Fruit fly (Drosophila melanogaster) whole organism, embryonic: Measurements from ENCODE around the gene RpL8.

Experiments
- B-H2 ChIP-seq: fragments of 200-800 bp; sonication (Bioruptor generic); optimal IDR thresholded peaks from 2 replicates; lab custom pipeline; 2018; ENCODE audit warnings: missing biosample characterization, mild to moderate bottlenecking, missing genetic modification characterization
- CG10366 ChIP-seq: fragments of 200-800 bp; sonication (Bioruptor generic); IDR thresholded peaks from 2 replicates; pipeline ENCODE4 v1.3.6; 2022; ENCODE audit warnings: missing biosample characterization, missing genetic modification characterization
- CG10543 ChIP-seq: fragments of 200-800 bp; sonication (Bioruptor generic); optimal IDR thresholded peaks from 3 replicates; lab custom pipeline; 2017; ENCODE audit warnings: missing biosample characterization, mild to moderate bottlenecking, missing genetic modification characterization, moderate library complexity
- CG11247 ChIP-seq: fragments of 200-800 bp; sonication (Bioruptor generic); IDR thresholded peaks from 2 replicates; pipeline ENCODE4 v1.3.6; 2022; ENCODE audit warnings: missing biosample characterization, missing genetic modification characterization
- CG14050 ChIP-seq: fragments of 200-800 bp; sonication (Bioruptor generic); IDR thresholded peaks from 3 replicates; pipeline ENCODE4 v1.3.6; 2022; ENCODE audit warnings: missing biosample characterization, missing genetic modification characterization
- CG15514 ChIP-seq: fragments of 200-800 bp; sonication (Bioruptor generic); optimal IDR thresholded peaks from 3 replicates; lab custom pipeline; 2017; ENCODE audit warnings: missing biosample characterization, missing genetic modification characterization, mild to moderate bottlenecking, moderate library complexity, missing genetic modification reagents
- CG1603 ChIP-seq: fragments of 200-800 bp; sonication (Bioruptor generic); optimal IDR thresholded peaks from 2 replicates; lab custom pipeline; 2019; ENCODE audit warnings: missing biosample characterization, mild to moderate bottlenecking, missing genetic modification characterization, moderate library complexity
- CG18262 ChIP-seq: fragments of 200-800 bp; optimal IDR thresholded peaks from 3 replicates; lab custom pipeline; 2019; ENCODE audit warnings: missing biosample characterization, mild to moderate bottlenecking, missing genetic modification characterization, moderate library complexity
- CG3163 ChIP-seq: fragments of 200-800 bp; sonication (Bioruptor generic); optimal IDR thresholded peaks from 3 replicates; lab custom pipeline; 2016; ENCODE audit warnings: missing biosample characterization, missing genetic modification characterization
- CG33557 ChIP-seq: fragments of 200-800 bp; sonication (Bioruptor generic); optimal IDR thresholded peaks from 2 replicates; lab custom pipeline; 2019; ENCODE audit warnings: missing biosample characterization, mild to moderate bottlenecking, missing genetic modification characterization, moderate library complexity
- CG42726 ChIP-seq: fragments of 200-800 bp; sonication (Bioruptor generic); IDR thresholded peaks from 2 replicates; pipeline ENCODE4 v1.3.6; 2022; ENCODE audit warnings: missing biosample characterization, missing genetic modification characterization; ENCODE audit not compliant: partially characterized antibody
- CG7987 ChIP-seq: fragments of 200-800 bp; sonication (Bioruptor generic); optimal IDR thresholded peaks from 2 replicates; lab custom pipeline; 2018; ENCODE audit warnings: missing biosample characterization, mild to moderate bottlenecking, missing genetic modification characterization, moderate library complexity
- CHES-1-like ChIP-seq: fragments of 200-800 bp; sonication (Bioruptor generic); optimal IDR thresholded peaks from 2 replicates; lab custom pipeline; 2016; ENCODE audit warnings: missing biosample characterization, missing genetic modification characterization
- Camta ChIP-seq: fragments of 200-800 bp; sonication (Bioruptor generic); optimal IDR thresholded peaks from 2 replicates; lab custom pipeline; 2016; ENCODE audit warnings: missing biosample characterization, missing genetic modification characterization
- D19A ChIP-seq: fragments of 200-800 bp; optimal IDR thresholded peaks from 3 replicates; lab custom pipeline; 2019; ENCODE audit warnings: missing biosample characterization, mild to moderate bottlenecking, missing genetic modification characterization, moderate library complexity
- Eip74EF ChIP-seq, 2 experiments: fragments of 200-800 bp in 1 of 2; fragments of >200 bp in 1 of 2; sonication (Bioruptor generic) in 1 of 2; optimal IDR thresholded peaks; 2 replicates each; lab custom pipeline; 2017 to 2019; ENCODE audit warnings: missing biosample characterization in 2 of 2, missing genetic modification characterization in 2 of 2, mild to moderate bottlenecking in 1 of 2, moderate library complexity in 1 of 2
- Ets97D ChIP-seq: fragments of 200-800 bp; sonication (Bioruptor generic); optimal IDR thresholded peaks from 3 replicates; lab custom pipeline; 2016; ENCODE audit warnings: missing biosample characterization, missing genetic modification characterization
- HLH3B ChIP-seq: fragments of 200-800 bp; sonication (Bioruptor generic); IDR thresholded peaks from 2 replicates; pipeline ENCODE4 v1.3.6; 2022; ENCODE audit warnings: missing biosample characterization, missing genetic modification characterization
- Hand ChIP-seq: fragments of 200-800 bp; sonication (Bioruptor generic); optimal IDR thresholded peaks from 2 replicates; lab custom pipeline; 2017; ENCODE audit warnings: mild to moderate bottlenecking, missing biosample characterization, missing genetic modification reagents, missing genetic modification characterization
- MESR4 ChIP-seq: fragments of 200-800 bp; sonication (Bioruptor generic); optimal IDR thresholded peaks from 2 replicates; lab custom pipeline; 2018; ENCODE audit warnings: missing biosample characterization, mild to moderate bottlenecking, missing genetic modification characterization, moderate library complexity
- Med ChIP-seq: fragments of 200-800 bp; sonication (Bioruptor generic); peaks from one replicate; lab custom pipeline; 2016; ENCODE audit warnings: missing biosample characterization, missing genetic modification characterization, mild to moderate bottlenecking, inconsistent platforms, moderate library complexity
- Meics ChIP-seq: fragments of 200-800 bp; sonication (Bioruptor generic); optimal IDR thresholded peaks from 2 replicates; lab custom pipeline; 2017; ENCODE audit warnings: missing biosample characterization, mild to moderate bottlenecking, missing genetic modification characterization
- Myb ChIP-seq: fragments of 200-800 bp; sonication (Bioruptor generic); optimal IDR thresholded peaks from 2 replicates; lab custom pipeline; 2016; ENCODE audit warnings: missing biosample characterization, missing genetic modification characterization
- NK7.1 ChIP-seq: fragments of 200-800 bp; sonication (Bioruptor generic); optimal IDR thresholded peaks from 3 replicates; lab custom pipeline; 2016; ENCODE audit warnings: missing biosample characterization, missing genetic modification characterization
- Nf-YC ChIP-seq: fragments of 200-800 bp; optimal IDR thresholded peaks from 3 replicates; lab custom pipeline; 2019; ENCODE audit warnings: missing biosample characterization, mild to moderate bottlenecking, missing genetic modification characterization, moderate library complexity
- bowl ChIP-seq: fragments of 200-800 bp; sonication (Bioruptor generic); IDR thresholded peaks from 2 replicates; pipeline ENCODE4 v1.3.6; 2022; ENCODE audit warnings: missing biosample characterization, missing genetic modification characterization
- cas ChIP-seq: fragments of 200-800 bp; sonication (Bioruptor generic); IDR thresholded peaks from 2 replicates; pipeline ENCODE4 v1.3.6; 2022; ENCODE audit warnings: missing biosample characterization, missing genetic modification characterization
- cg ChIP-seq: fragments of 200-800 bp; sonication (Bioruptor generic); optimal IDR thresholded peaks from 3 replicates; lab custom pipeline; 2019; ENCODE audit warnings: missing biosample characterization, mild to moderate bottlenecking, missing genetic modification characterization, moderate library complexity
- danr ChIP-seq: fragments of 200-800 bp; sonication (Bioruptor generic); IDR thresholded peaks from 2 replicates; pipeline ENCODE4 v1.3.6; 2022; ENCODE audit warnings: missing biosample characterization, missing genetic modification characterization
- dmrt99B ChIP-seq: fragments of 200-800 bp; sonication (Bioruptor generic); optimal IDR thresholded peaks from 2 replicates; lab custom pipeline; 2018; ENCODE audit warnings: missing biosample characterization, mild to moderate bottlenecking, missing genetic modification characterization, moderate library complexity
- exex ChIP-seq: fragments of 200-800 bp; sonication (Bioruptor generic); optimal IDR thresholded peaks from 4 replicates; lab custom pipeline; 2018; ENCODE audit warnings: missing biosample characterization, mild to moderate bottlenecking, missing genetic modification characterization, moderate library complexity
- eyg ChIP-seq: fragments of 200-800 bp; sonication (Bioruptor generic); optimal IDR thresholded peaks from 3 replicates; lab custom pipeline; 2016; ENCODE audit warnings: missing biosample characterization, missing genetic modification characterization
- gcm ChIP-seq: fragments of 200-800 bp; sonication (Bioruptor generic); optimal IDR thresholded peaks from 2 replicates; lab custom pipeline; 2019; ENCODE audit warnings: missing biosample characterization, mild to moderate bottlenecking, missing genetic modification characterization, moderate library complexity
- gro ChIP-seq: fragments of 200-800 bp; sonication (Bioruptor generic); optimal IDR thresholded peaks from 2 replicates; lab custom pipeline; 2016; ENCODE audit warnings: missing biosample characterization, missing genetic modification characterization
- hkb ChIP-seq, 2 experiments: fragments of 200-800 bp in 1 of 2; fragments of >200 bp in 1 of 2; sonication (Bioruptor generic) in 1 of 2; IDR thresholded peaks in 1 of 2; optimal IDR thresholded peaks in 1 of 2; 2 replicates each; pipeline versions ENCODE4 v1.3.6 to Lab custom; 2017 to 2022; ENCODE audit warnings: missing biosample characterization in 1 of 2, missing genetic modification characterization in 1 of 2
- inv ChIP-seq: fragments of 200-800 bp; sonication (Bioruptor generic); IDR thresholded peaks from 2 replicates; pipeline ENCODE4 v1.3.6; 2022; ENCODE audit warnings: missing biosample characterization, missing genetic modification characterization; ENCODE audit not compliant: partially characterized antibody
- jing ChIP-seq: fragments of 200-800 bp; sonication (Bioruptor generic); optimal IDR thresholded peaks from 2 replicates; lab custom pipeline; 2018; ENCODE audit warnings: missing biosample characterization, mild to moderate bottlenecking, missing genetic modification characterization
- jumu ChIP-seq: fragments of 200-800 bp; sonication (Bioruptor generic); optimal IDR thresholded peaks from 3 replicates; lab custom pipeline; 2016; ENCODE audit warnings: missing biosample characterization, missing genetic modification characterization
- nerfin-2 ChIP-seq: fragments of 200-800 bp; sonication (Bioruptor generic); IDR thresholded peaks from 2 replicates; pipeline ENCODE4 v1.3.6; 2022; ENCODE audit warnings: missing biosample characterization, missing genetic modification characterization; ENCODE audit not compliant: partially characterized antibody
- pan ChIP-seq, 4 experiments: fragments of >200 bp in 3 of 4; fragments of 200-800 bp in 1 of 4; sonication (Bioruptor generic) in 1 of 4; optimal IDR thresholded peaks in 3 of 4; IDR thresholded peaks in 1 of 4; 2 replicates each; pipeline versions ENCODE4 v1.3.6 to Lab custom; 2017 to 2022; ENCODE audit warnings: missing biosample characterization in 2 of 4, missing genetic modification characterization in 2 of 4, mixed read lengths in 1 of 4
- peb ChIP-seq: fragments of 200-800 bp; sonication (Bioruptor generic); IDR thresholded peaks from 2 replicates; pipeline ENCODE4 v1.3.6; 2022; ENCODE audit warnings: missing biosample characterization, missing genetic modification characterization
- pho ChIP-seq: fragments of 200-800 bp; sonication (Bioruptor generic); optimal IDR thresholded peaks from 2 replicates; lab custom pipeline; 2016; ENCODE audit warnings: missing biosample characterization, missing genetic modification characterization
- ro ChIP-seq: fragments of 200-800 bp; sonication (Bioruptor generic); IDR thresholded peaks from 2 replicates; pipeline ENCODE4 v1.3.6; 2022; ENCODE audit warnings: missing biosample characterization, missing genetic modification characterization
- stwl ChIP-seq: fragments of 200-800 bp; sonication (Bioruptor generic); optimal IDR thresholded peaks from 3 replicates; lab custom pipeline; 2018; ENCODE audit warnings: missing biosample characterization, mild to moderate bottlenecking, missing genetic modification characterization, moderate library complexity
- tll ChIP-seq, 2 experiments: fragments of 200-800 bp in 1 of 2; fragments of >200 bp in 1 of 2; sonication (Bioruptor generic) in 1 of 2; optimal IDR thresholded peaks; 2 replicates each; lab custom pipeline; 2017 to 2019; ENCODE audit warnings: missing biosample characterization in 2 of 2, missing genetic modification characterization in 2 of 2, mild to moderate bottlenecking in 1 of 2, moderate library complexity in 1 of 2
- trh ChIP-seq: fragments of 200-800 bp; sonication (Bioruptor generic); optimal IDR thresholded peaks from 2 replicates; lab custom pipeline; 2016; ENCODE audit warnings: missing biosample characterization, missing genetic modification characterization
- unc-4 ChIP-seq: fragments of 200-800 bp; sonication (Bioruptor generic); IDR thresholded peaks from 2 replicates; pipeline ENCODE4 v1.3.6; 2022; ENCODE audit warnings: missing biosample characterization, missing genetic modification characterization; ENCODE audit not compliant: partially characterized antibody
- unpg ChIP-seq: fragments of 200-800 bp; sonication (Bioruptor generic); optimal IDR thresholded peaks from 3 replicates; lab custom pipeline; 2018; ENCODE audit warnings: missing biosample characterization, mild to moderate bottlenecking, missing genetic modification characterization, moderate library complexity

RpL8 gene

DNA sequence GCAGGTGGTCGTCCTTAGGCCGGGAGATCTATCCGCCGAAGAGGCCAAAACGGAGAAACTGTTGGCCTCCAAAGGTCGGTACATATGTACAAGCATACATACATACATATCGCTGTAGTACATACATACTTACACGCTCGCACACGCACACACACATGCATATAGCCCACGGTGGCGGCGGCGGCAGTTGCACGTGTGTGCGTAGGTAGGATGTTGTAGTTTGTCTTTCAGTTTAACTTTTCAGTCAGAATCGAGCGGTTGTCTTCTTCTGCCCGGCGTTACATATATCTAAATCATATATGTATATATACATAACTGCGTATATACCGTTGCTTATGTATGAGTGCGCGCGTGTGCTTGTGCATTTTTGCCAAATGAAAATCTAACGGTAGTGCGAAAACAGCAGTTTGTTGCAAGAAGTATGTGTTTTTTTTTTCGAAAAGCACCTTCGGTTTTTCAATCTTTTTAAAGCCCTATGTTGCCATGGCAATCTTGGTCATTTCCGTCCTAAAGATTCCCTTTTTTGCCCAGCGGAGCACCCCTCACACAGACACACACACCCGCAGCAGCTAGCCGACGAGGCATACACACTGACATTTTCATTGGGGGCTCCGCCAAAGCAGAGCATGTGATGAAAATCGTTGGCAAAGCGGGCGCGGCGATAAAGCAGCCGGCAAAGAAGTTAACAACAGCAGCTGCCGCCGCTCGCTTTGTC lies 44.9 kb downstream of the RpL8 start (continued):
- TF ChIP-seq eyg (GFP tag; lab: Kevin White, UChicago), result no peak
- TF ChIP-seq Med (GFP tag; lab: Kevin White, UChicago), result peak; percentile 82
- TF ChIP-seq pho (GFP tag; lab: Kevin White, UChicago), result no peak
- TF ChIP-seq jumu, result peak; percentile 1
- TF ChIP-seq NK7.1 (GFP tag; lab: Kevin White, UChicago), result peak; percentile 4
- TF ChIP-seq jing (GFP tag; lab: Kevin White, UChicago), result no peak
- TF ChIP-seq Ets97D (GFP tag; lab: Kevin White, UChicago), result peak; percentile 14
- TF ChIP-seq CHES-1-like, result peak; percentile 11
- TF ChIP-seq Camta (GFP tag; lab: Kevin White, UChicago), result no peak
- TF ChIP-seq unc-4 (GFP tag; lab: Robert Waterston, UW), result no peak
- no peak for TF ChIP-seq CG15514 (GFP tag; lab: Kevin White, UChicago)
- no peak for TF ChIP-seq gcm (GFP tag; lab: Kevin White, UChicago)
- 0 out of 2 replicates have a peak, but pooled peaks have one; percentile 8 for TF ChIP-seq inv
- no peak for TF ChIP-seq danr (GFP tag; lab: Robert Waterston, UW)
- peak; percentile 88 for TF ChIP-seq cg (GFP tag; lab: Kevin White, UChicago)
- no peak for TF ChIP-seq nerfin-2 (GFP tag; lab: Robert Waterston, UW)
- no peak for TF ChIP-seq gro (GFP tag; lab: Kevin White, UChicago)
- no peak for TF ChIP-seq HLH3B (GFP tag; lab: Robert Waterston, UW)
- peak; percentile 94 for TF ChIP-seq MESR4 (GFP tag; lab: Kevin White, UChicago)

DNA sequence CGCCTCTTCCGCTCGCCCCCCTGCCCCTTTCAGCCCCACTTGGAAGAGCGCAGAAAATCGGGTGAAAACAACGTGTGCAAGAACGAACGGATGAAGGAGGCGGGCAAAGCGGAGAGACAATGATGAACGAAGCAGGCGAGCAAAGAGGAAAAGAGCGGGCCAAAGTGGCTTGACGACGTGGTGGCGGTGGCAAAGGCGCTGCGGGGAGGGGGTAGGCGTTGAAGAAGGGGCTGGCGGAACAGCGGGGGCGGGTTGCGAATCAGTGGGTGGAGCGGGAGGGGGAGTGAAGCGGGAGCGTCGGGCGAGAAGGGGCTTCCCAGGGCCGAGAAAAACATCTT lies 45.5 kb downstream of the RpL8 start:
- no peak for TF ChIP-seq CG42726 (GFP tag; lab: Robert Waterston, UW)
- TF ChIP-seq ro (GFP tag; lab: Robert Waterston, UW), result no peak
- TF ChIP-seq CG7987 (GFP tag; lab: Kevin White, UChicago), result no peak
- no peak for TF ChIP-seq CG33557 (GFP tag; lab: Kevin White, UChicago)
- TF ChIP-seq CG3163, result no peak
- TF ChIP-seq CG11247 (GFP tag; lab: Robert Waterston, UW), result no peak
- no peak for TF ChIP-seq dmrt99B (tag; lab: Kevin White, UChicago)
- TF ChIP-seq tll (GFP tag; optimal IDR thresholded peaks at IDR 0.05; lab: Kevin White, UChicago), result no peak
- no peak for TF ChIP-seq stwl
- no peak for TF ChIP-seq unpg (GFP tag; lab: Kevin White, UChicago)
- TF ChIP-seq Nf-YC (tag; lab: Kevin White, UChicago), result no peak
- no peak for TF ChIP-seq bowl (GFP tag; lab: Robert Waterston, UW)
- TF ChIP-seq B-H2 (GFP tag; lab: Kevin White, UChicago), result no peak
- no peak for TF ChIP-seq Myb (GFP tag; lab: Kevin White, UChicago)
- TF ChIP-seq trh (GFP tag; lab: Kevin White, UChicago), result no peak
- TF ChIP-seq Hand (GFP tag; lab: Kevin White, UChicago), result no peak
- no peak for TF ChIP-seq Eip74EF (GFP tag; optimal IDR thresholded peaks at IDR 0.05; lab: Kevin White, UChicago)
- no peak for TF ChIP-seq peb (GFP tag; lab: Robert Waterston, UW)
- TF ChIP-seq hkb (optimal IDR thresholded peaks at IDR 0.05; lab: Kevin White, UChicago), result no peak
- TF ChIP-seq hkb (GFP tag; IDR thresholded peaks at IDR 0.05; lab: Robert Waterston, UW), result no peak
- TF ChIP-seq CG18262 (tag; lab: Kevin White, UChicago), result no peak
- TF ChIP-seq CG14050 (GFP tag; lab: Robert Waterston, UW), result no peak
- no peak for TF ChIP-seq pan (optimal IDR thresholded peaks at IDR 0.05; lab: Kevin White, UChicago)
- TF ChIP-seq pan (GFP tag; optimal IDR thresholded peaks at IDR 0.05 in 1 of 2, IDR thresholded peaks at IDR 0.05 in 1 of 2), result no peak
- peak; percentile 35 for TF ChIP-seq CG10543 (GFP tag; lab: Kevin White, UChicago)
- TF ChIP-seq exex, result no peak
- TF ChIP-seq CG10366 (GFP tag; lab: Robert Waterston, UW), result no peak
- TF ChIP-seq CG1603 (tag; lab: Kevin White, UChicago), result no peak
- TF ChIP-seq cas, result no peak
- peak; percentile 62 for TF ChIP-seq D19A
- TF ChIP-seq Meics (GFP tag; lab: Kevin White, UChicago), result no peak
